Fruit fly (Drosophila melanogaster): ENCODE results near the gene Edg84A.

Edg84A gene

dm6 chr3R:6674548-6674947 lies 9.7 kb upstream of the Edg84A start (continued):
- TF ChIP-seq vvl (GFP tag; IDR thresholded peaks at IDR 0.05), result no peak
- no peak for TF ChIP-seq pnt (GFP tag; optimal IDR thresholded peaks at IDR 0.05)
- TF ChIP-seq z (GFP tag; IDR thresholded peaks at IDR 0.05), result no peak
- peak; percentile 65 for TF ChIP-seq CG18262 (tag; optimal IDR thresholded peaks at IDR 0.05)
- TF ChIP-seq CG12155 (GFP tag; optimal IDR thresholded peaks at IDR 0.05), result no peak
- no peak for TF ChIP-seq fu2 (GFP tag; optimal IDR thresholded peaks at IDR 0.05)
- TF ChIP-seq tx (GFP tag; optimal IDR thresholded peaks at IDR 0.05), result no peak
- peak; percentile 25 for TF ChIP-seq CG12391 (tag; optimal IDR thresholded peaks at IDR 0.05)
- TF ChIP-seq repo (GFP tag; optimal IDR thresholded peaks at IDR 0.05), result no peak
- TF ChIP-seq CG18011 (GFP tag; optimal IDR thresholded peaks at IDR 0.05), result no peak
- TF ChIP-seq CG7963 (GFP tag; IDR thresholded peaks at IDR 0.05; ENCODE audit: partially characterized antibody), result no peak
- no peak for TF ChIP-seq Ets97D (GFP tag; optimal IDR thresholded peaks at IDR 0.05)
- no peak for TF ChIP-seq Xbp1 (GFP tag; optimal IDR thresholded peaks at IDR 0.05)
- no peak for TF ChIP-seq Max (GFP tag; optimal IDR thresholded peaks at IDR 0.05)
- TF ChIP-seq CG14965 (GFP tag; optimal IDR thresholded peaks at IDR 0.05; ENCODE audit: borderline replicate concordance), result no peak
- peak; percentile 55 for TF ChIP-seq phol (tag; optimal IDR thresholded peaks at IDR 0.05)
- TF ChIP-seq crp (GFP tag; optimal IDR thresholded peaks at IDR 0.05), result no peak
- peak; percentile 62 for TF ChIP-seq gem (tag; optimal IDR thresholded peaks at IDR 0.05)
- TF ChIP-seq CG3163 (GFP tag; optimal IDR thresholded peaks at IDR 0.05), result no peak
- no peak for TF ChIP-seq CG11696 (GFP tag; IDR thresholded peaks at IDR 0.05)
- TF ChIP-seq tio (GFP tag; optimal IDR thresholded peaks at IDR 0.05), result no peak
- TF ChIP-seq CG2116 (GFP tag; optimal IDR thresholded peaks at IDR 0.05), result no peak
- TF ChIP-seq CG5245 (GFP tag; optimal IDR thresholded peaks at IDR 0.05), result no peak
- TF ChIP-seq CG11093 (GFP tag; IDR thresholded peaks at IDR 0.05), result no peak
- no peak for TF ChIP-seq CG15479 (GFP tag; optimal IDR thresholded peaks at IDR 0.05)

dm6 chr3R:6678480-6678879 lies 5.8 kb upstream of the Edg84A start, which contains the start of gene lab:
Gene lab, minus strand, starts transcription at chr3R:6678590.
- TF ChIP-seq kay (GFP tag; optimal IDR thresholded peaks at IDR 0.05) (peak; percentile 76), p53 (GFP tag; optimal IDR thresholded peaks at IDR 0.05) (no peak), CG3065 (GFP tag; optimal IDR thresholded peaks at IDR 0.05) (peak; percentile 55), NC2α (GFP tag; optimal IDR thresholded peaks at IDR 0.05) (no peak), CG3281 (GFP tag; optimal IDR thresholded peaks at IDR 0.05) (no peak), ind (GFP tag; optimal IDR thresholded peaks at IDR 0.05) (no peak), dpn (GFP tag; optimal IDR thresholded peaks at IDR 0.05) (no peak), vvl (GFP tag; IDR thresholded peaks at IDR 0.05) (0 out of 2 replicates have a peak, but pooled peaks have one; percentile 21), CG14014 (GFP tag; IDR thresholded peaks at IDR 0.05) (no peak), CG43689 (GFP tag; IDR thresholded peaks at IDR 0.05) (no peak), CG7372 (GFP tag; IDR thresholded peaks at IDR 0.05) (no peak), zf30C (GFP tag; optimal IDR thresholded peaks at IDR 0.05) (no peak), CG15479 (GFP tag; optimal IDR thresholded peaks at IDR 0.05) (peak; percentile 61), CG2202 (tag; optimal IDR thresholded peaks at IDR 0.05) (no peak), CG8765 (GFP tag; IDR thresholded peaks at IDR 0.05) (no peak), pb (GFP tag; optimal IDR thresholded peaks at IDR 0.05) (peak; percentile 10), Jarid2 (GFP tag; optimal IDR thresholded peaks at IDR 0.05) (peak; percentile 92), MBD-R2 (GFP tag; IDR thresholded peaks at IDR 0.05) (peak; percentile 10; the same call in 1 of the 2 replicates), stc (GFP tag; IDR thresholded peaks at IDR 0.05) (no peak), HmgZ (tag; optimal IDR thresholded peaks at IDR 0.05) (peak; percentile 40), zen (tag; optimal IDR thresholded peaks at IDR 0.05) (peak; percentile 10), nerfin-1 (tag; optimal IDR thresholded peaks at IDR 0.05) (no peak), sqz (GFP tag; optimal IDR thresholded peaks at IDR 0.05) (peak; percentile 67), sim (GFP tag; IDR thresholded peaks at IDR 0.05) (0 out of 2 replicates have a peak, but pooled peaks have one; percentile 24), her (GFP tag; optimal IDR thresholded peaks at IDR 0.05) (no peak), Deaf1 (tag; optimal IDR thresholded peaks at IDR 0.05) (peak; percentile 89), Scr (GFP tag; IDR thresholded peaks at IDR 0.05; ENCODE audit: partially characterized antibody) (0 out of 2 replicates have a peak, but pooled peaks have one; percentile 17), ap (GFP tag; IDR thresholded peaks at IDR 0.05) (no peak), CG13287 (GFP tag; IDR thresholded peaks at IDR 0.05; ENCODE audit: partially characterized antibody) (peak; percentile 41; the same call in 1 of the 2 replicates)

All from whole organism, embryonic.